Worm (Caenorhabditis elegans): Measurements from ENCODE around the gene tsp-14.

- TF ChIP-seq lin-13 (GFP tag; optimal IDR thresholded peaks at IDR 0.05) (no peak), ztf-4 (tag; optimal IDR thresholded peaks at IDR 0.05) (no peak), xbp-1 (tag; optimal IDR thresholded peaks at IDR 0.05) (no peak), fos-1 (tag; optimal IDR thresholded peaks at IDR 0.05) (no peak), nhr-84 (tag; optimal IDR thresholded peaks at IDR 0.05) (no peak), lin-35 (GFP tag; optimal IDR thresholded peaks at IDR 0.05) (no peak), nhr-90 (tag; optimal IDR thresholded peaks at IDR 0.05; ENCODE audit: poor library complexity) (no peak)
Observed at ce11 chrX:4840653-4841052, 36.1 kb downstream of the tsp-14 start.
